Worm (Caenorhabditis elegans) whole organism, L1 larva: ENCODE results near the gene rpl-39.

Experiments
- ama-1 ChIP-seq: fragments of 150-350 bp; optimal IDR thresholded peaks from 2 replicates; lab custom pipeline; 2014
- ceh-82 ChIP-seq, 3 experiments: fragments of 150-350 bp in 1 of 3; sonication (generic microtip) in 2 of 3; optimal IDR thresholded peaks; 2 replicates each; lab custom pipeline; 2014 to 2017; ENCODE audit warnings: missing biosample characterization in 3 of 3, missing genetic modification characterization in 3 of 3
- ceh-88 ChIP-seq: fragments of 200-800 bp; sonication (Bioruptor generic); IDR thresholded peaks from 2 replicates; pipeline ENCODE4 v1.3.6; 2022; ENCODE audit warnings: missing genetic modification characterization, missing compliant biosample characterization
- lin-39 ChIP-seq: fragments of 150-350 bp; optimal IDR thresholded peaks from 2 replicates; lab custom pipeline; 2014; ENCODE audit warnings: missing biosample characterization, missing genetic modification reagents, missing genetic modification characterization
- nhr-71 ChIP-seq: sonication (generic microtip); optimal IDR thresholded peaks from 2 replicates; lab custom pipeline; 2016; ENCODE audit warnings: mild to moderate bottlenecking, missing genetic modification characterization, moderate library complexity, missing compliant biosample characterization
- nhr-76 ChIP-seq: sonication (generic microtip); optimal IDR thresholded peaks from 2 replicates; lab custom pipeline; 2017; ENCODE audit warnings: missing biosample characterization, missing genetic modification characterization
- pag-3 ChIP-seq: sonication (generic microtip); optimal IDR thresholded peaks from 2 replicates; lab custom pipeline; 2017; ENCODE audit warnings: missing genetic modification characterization, mild to moderate bottlenecking, missing compliant biosample characterization, antibody characterized with exemption, borderline replicate concordance; ENCODE audit not compliant: insufficient read depth
- pqm-1 ChIP-seq: sonication (generic microtip); optimal IDR thresholded peaks from 3 replicates; lab custom pipeline; 2017; ENCODE audit warnings: missing biosample characterization, missing genetic modification characterization
- swsn-7 ChIP-seq: sonication (generic microtip); optimal IDR thresholded peaks from 2 replicates; lab custom pipeline; 2016; ENCODE audit warnings: missing genetic modification characterization, missing compliant biosample characterization
- tbx-2 ChIP-seq: sonication (generic microtip); optimal IDR thresholded peaks from 2 replicates; lab custom pipeline; 2016; ENCODE audit warnings: missing genetic modification characterization, missing compliant biosample characterization
- unc-130 ChIP-seq: fragments of 150-350 bp; optimal IDR thresholded peaks from 2 replicates; lab custom pipeline; 2017; ENCODE audit warnings: missing biosample characterization, missing genetic modification characterization, inconsistent platforms
- unc-62 ChIP-seq: fragments of 150-350 bp; optimal IDR thresholded peaks from 2 replicates; lab custom pipeline; 2014; ENCODE audit warnings: missing biosample characterization, missing genetic modification reagents, missing genetic modification characterization
- xbp-1 ChIP-seq: sonication (generic microtip); optimal IDR thresholded peaks from 2 replicates; lab custom pipeline; 2016; ENCODE audit warnings: missing genetic modification characterization, missing compliant biosample characterization
- ztf-11 ChIP-seq, 2 experiments: sonication (generic microtip); optimal IDR thresholded peaks; 2 replicates each; lab custom pipeline; 2016 to 2017; ENCODE audit warnings: missing genetic modification characterization in 2 of 2, missing biosample characterization in 1 of 2, missing compliant biosample characterization in 1 of 2

- TF ChIP-seq lin-39 (tag; lab: Kevin White, UChicago) (no peak), unc-62 (GFP tag; lab: Kevin White, UChicago) (no peak), nhr-76 (no peak), ama-1 (lab: Kevin White, UChicago) (no peak), tbx-2 (tag; lab: Kevin White, UChicago) (no peak), ztf-11 (tag; optimal IDR thresholded peaks at IDR 0.05; lab: Kevin White, UChicago) (no peak), unc-130 (no peak), pqm-1 (no peak), ceh-88 (GFP tag; lab: Robert Waterston, UW) (no peak), xbp-1 (tag; lab: Kevin White, UChicago) (no peak), swsn-7 (tag; lab: Kevin White, UChicago) (no peak), nhr-71 (no peak), pag-3 (no peak), ceh-82 (tag; optimal IDR thresholded peaks at IDR 0.05; lab: Kevin White, UChicago) (no peak)
Observed at ce11 chrV:7816486-7816885, 40.6 kb upstream of the rpl-39 start.
